Fruit fly (Drosophila melanogaster) whole organism, pupa: Measurements from ENCODE around the gene CG13362.
A peak's percentile ranks its signal among the peaks of the same experiment; 100 is the strongest.

Source experiments
- CG12605 ChIP-seq: fragments of 200-800 bp; sonication (Bioruptor generic); IDR thresholded peaks from 2 replicates; pipeline ENCODE4 v1.3.6; 2022; ENCODE audit warnings: missing biosample characterization, missing genetic modification characterization
- CG14655 ChIP-seq: fragments of 200-800 bp; sonication (Bioruptor generic); optimal IDR thresholded peaks from 3 replicates; lab custom pipeline; 2017; ENCODE audit warnings: mild to moderate bottlenecking, missing biosample characterization, missing genetic modification reagents, missing genetic modification characterization
- CG15710 ChIP-seq: fragments of 200-800 bp; sonication (Bioruptor generic); optimal IDR thresholded peaks from 2 replicates; lab custom pipeline; 2018; ENCODE audit warnings: missing biosample characterization, mild to moderate bottlenecking, missing genetic modification characterization, moderate library complexity
- CG34367 ChIP-seq: fragments of 200-800 bp; sonication (Bioruptor generic); optimal IDR thresholded peaks from 2 replicates; lab custom pipeline; 2018; ENCODE audit warnings: missing biosample characterization, mild to moderate bottlenecking, missing genetic modification characterization
- CG4496 ChIP-seq: fragments of 200-800 bp; sonication (Bioruptor generic); IDR thresholded peaks from 3 replicates; pipeline ENCODE4 v1.3.6; 2022; ENCODE audit warnings: missing biosample characterization, missing genetic modification characterization
- CG8159 ChIP-seq: fragments of 200-800 bp; sonication (Bioruptor generic); optimal IDR thresholded peaks from 3 replicates; lab custom pipeline; 2018; ENCODE audit warnings: missing biosample characterization, mild to moderate bottlenecking, missing genetic modification characterization, moderate library complexity
- CG8301 ChIP-seq: fragments of 200-800 bp; sonication (Bioruptor generic); optimal IDR thresholded peaks from 2 replicates; lab custom pipeline; 2018; ENCODE audit warnings: missing biosample characterization, mild to moderate bottlenecking, missing genetic modification characterization
- CG9948 ChIP-seq: fragments of 200-800 bp; sonication (Bioruptor generic); optimal IDR thresholded peaks from 2 replicates; lab custom pipeline; 2018; ENCODE audit warnings: missing biosample characterization, mild to moderate bottlenecking, missing genetic modification characterization, moderate library complexity
- EcR ChIP-seq: fragments of 200-800 bp; sonication (Bioruptor generic); optimal IDR thresholded peaks from 3 replicates; lab custom pipeline; 2019; ENCODE audit warnings: missing biosample characterization, missing genetic modification characterization, mild to moderate bottlenecking, moderate library complexity, missing genetic modification reagents
- Pif1A ChIP-seq: fragments of 200-800 bp; sonication (Bioruptor generic); optimal IDR thresholded peaks from 3 replicates; lab custom pipeline; 2016; ENCODE audit warnings: missing biosample characterization, missing genetic modification characterization
- Pif1B ChIP-seq: fragments of 200-800 bp; sonication (Bioruptor generic); optimal IDR thresholded peaks from 3 replicates; lab custom pipeline; 2016; ENCODE audit warnings: missing biosample characterization, missing genetic modification characterization
- Snoo ChIP-seq: fragments of 200-800 bp; sonication (Bioruptor generic); optimal IDR thresholded peaks from 3 replicates; lab custom pipeline; 2017; ENCODE audit warnings: missing biosample characterization, mild to moderate bottlenecking, missing genetic modification characterization, inconsistent platforms
- fd96Ca ChIP-seq: fragments of 200-800 bp; sonication (Bioruptor generic); IDR thresholded peaks from 3 replicates; pipeline ENCODE4 v1.3.6; 2022; ENCODE audit warnings: missing biosample characterization, missing genetic modification characterization

dm6 chrX:766094-766493 lies 15.0 kb upstream of the CG13362 start:
- no peak for TF ChIP-seq EcR (GFP tag; lab: Kevin White, UChicago)
- TF ChIP-seq Snoo (tag; lab: Kevin White, UChicago) = no peak
- no peak for TF ChIP-seq CG8301
- no peak for TF ChIP-seq CG34367 (tag; lab: Kevin White, UChicago)
- 0 out of 3 replicates have a peak, but pooled peaks have one; percentile 13 for TF ChIP-seq fd96Ca (GFP tag; lab: Robert Waterston, UW)
- peak; percentile 66 for TF ChIP-seq CG8159 (tag; lab: Kevin White, UChicago)
- TF ChIP-seq CG14655 (GFP tag; lab: Kevin White, UChicago) = peak; percentile 45
- no peak for TF ChIP-seq Pif1B
- no peak for TF ChIP-seq Pif1A (GFP tag; lab: Kevin White, UChicago)
- TF ChIP-seq CG12605 = no peak
- peak; percentile 25 for TF ChIP-seq CG9948 (tag; lab: Kevin White, UChicago)
- TF ChIP-seq CG4496 (GFP tag; lab: Robert Waterston, UW) = no peak; the same call in 2 of the 3 replicates
- TF ChIP-seq CG15710 (tag; lab: Kevin White, UChicago) = peak; percentile 6
